Worm (Caenorhabditis elegans): ENCODE results near the gene C14C11.7.

DNA sequence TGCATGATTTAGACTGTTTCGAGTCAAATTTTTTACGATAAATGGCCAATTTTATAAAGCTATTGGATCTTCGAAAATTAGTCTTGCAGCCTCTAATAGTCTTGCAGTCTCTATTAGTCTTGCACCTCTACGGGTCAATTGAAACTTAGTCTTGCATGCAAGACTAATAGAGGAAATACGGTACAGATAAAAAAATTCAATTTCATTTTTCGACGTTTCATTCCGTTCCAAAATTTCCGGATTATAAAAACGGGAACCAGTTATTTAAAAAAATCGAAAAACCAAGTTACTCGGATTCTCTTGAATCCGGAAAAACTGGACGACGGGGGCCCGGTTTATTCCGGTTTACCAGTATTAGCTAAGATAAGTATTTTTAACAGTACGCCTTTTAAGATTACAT is 44.5 kb downstream of the C14C11.7 start, which contains the start of gene M03E7.1:
- TF ChIP-seq pqm-1 (tag; optimal IDR thresholded peaks at IDR 0.05), result no peak
- TF ChIP-seq nhr-28 (tag; optimal IDR thresholded peaks at IDR 0.05), result no peak
- TF ChIP-seq fos-1 (tag; optimal IDR thresholded peaks at IDR 0.05), result no peak
- no peak for TF ChIP-seq skn-1 (tag; optimal IDR thresholded peaks at IDR 0.05)
- no peak for TF ChIP-seq mdl-1 (tag; optimal IDR thresholded peaks at IDR 0.05)
- TF ChIP-seq ces-1 (GFP tag; optimal IDR thresholded peaks at IDR 0.05), result no peak
- no peak for TF ChIP-seq snpc-4 (tag; optimal IDR thresholded peaks at IDR 0.05)
- no peak for TF ChIP-seq ama-1 (optimal IDR thresholded peaks at IDR 0.05)
- no peak for TF ChIP-seq nhr-76 (tag; optimal IDR thresholded peaks at IDR 0.05)
- no peak for TF ChIP-seq lin-15B (tag; optimal IDR thresholded peaks at IDR 0.05)
- TF ChIP-seq ceh-62 (tag; optimal IDR thresholded peaks at IDR 0.05), result no peak
- TF ChIP-seq unc-39 (tag; optimal IDR thresholded peaks at IDR 0.05), result no peak
- no peak for TF ChIP-seq egl-43 (GFP tag; IDR thresholded peaks at IDR 0.05)
- TF ChIP-seq madf-5 (GFP tag; IDR thresholded peaks at IDR 0.05), result no peak
